Worm (Caenorhabditis elegans) whole organism, late embryonic: ENCODE measurements around the gene Y39E4A.1.

Experiments
- C38D4.7 ChIP-seq: fragments of 200-800 bp; sonication (Bioruptor generic); optimal IDR thresholded peaks from 2 replicates; lab custom pipeline; 2018; ENCODE audit warnings: mild to moderate bottlenecking, missing genetic modification characterization, moderate library complexity, missing compliant biosample characterization
- K02D7.2 ChIP-seq: sonication (generic microtip); optimal IDR thresholded peaks from 2 replicates; lab custom pipeline; 2017; ENCODE audit warnings: mild to moderate bottlenecking, missing genetic modification characterization, missing compliant biosample characterization
- ahr-1 ChIP-seq: sonication (generic microtip); optimal IDR thresholded peaks from 2 replicates; lab custom pipeline; 2016; ENCODE audit warnings: missing genetic modification characterization, missing compliant biosample characterization
- ama-1 ChIP-seq: fragments of 150-350 bp; optimal IDR thresholded peaks from 2 replicates; lab custom pipeline; 2014
- ceh-14 ChIP-seq: sonication (generic microtip); optimal IDR thresholded peaks from 2 replicates; lab custom pipeline; 2016; ENCODE audit warnings: missing genotype, missing genetic modification characterization, missing compliant biosample characterization
- ceh-19 ChIP-seq: fragments of 200-800 bp; sonication (Bioruptor generic); optimal IDR thresholded peaks from 2 replicates; lab custom pipeline; 2018; ENCODE audit warnings: mild to moderate bottlenecking, missing genetic modification characterization, missing compliant biosample characterization
- ceh-30 ChIP-seq: fragments of 150-350 bp; optimal IDR thresholded peaks from 2 replicates; lab custom pipeline; 2014; ENCODE audit warnings: missing biosample characterization, missing genetic modification characterization
- ceh-31 ChIP-seq: sonication (generic microtip); optimal IDR thresholded peaks from 2 replicates; lab custom pipeline; 2016; ENCODE audit warnings: missing genetic modification characterization, missing compliant biosample characterization
- ceh-34 ChIP-seq: sonication (generic microtip); optimal IDR thresholded peaks from 2 replicates; lab custom pipeline; 2016; ENCODE audit warnings: mild to moderate bottlenecking, missing genetic modification characterization, missing compliant biosample characterization
- ceh-45 ChIP-seq: fragments of 200-800 bp; sonication (Bioruptor generic); IDR thresholded peaks from 2 replicates; pipeline ENCODE4 v1.3.6; 2022; ENCODE audit warnings: missing genetic modification reagents, missing genetic modification characterization, missing compliant biosample characterization
- ceh-48 ChIP-seq: sonication (generic microtip); optimal IDR thresholded peaks from 2 replicates; lab custom pipeline; 2016; ENCODE audit warnings: missing genetic modification characterization, inconsistent platforms, missing compliant biosample characterization
- ceh-6 ChIP-seq: fragments of 200-800 bp; sonication (Bioruptor generic); optimal IDR thresholded peaks from 2 replicates; lab custom pipeline; 2018; ENCODE audit warnings: mild to moderate bottlenecking, missing genetic modification characterization, missing compliant biosample characterization
- ceh-9 ChIP-seq: sonication (generic microtip); optimal IDR thresholded peaks from 2 replicates; lab custom pipeline; 2016; ENCODE audit warnings: mild to moderate bottlenecking, missing genetic modification characterization, inconsistent platforms, missing compliant biosample characterization
- che-1 ChIP-seq: sonication (generic microtip); optimal IDR thresholded peaks from 2 replicates; lab custom pipeline; 2016; ENCODE audit warnings: mild to moderate bottlenecking, missing genetic modification characterization, missing compliant biosample characterization
- dmd-4 ChIP-seq: sonication (generic microtip); optimal IDR thresholded peaks from 2 replicates; lab custom pipeline; 2016; ENCODE audit warnings: borderline replicate concordance, missing genetic modification characterization, missing compliant biosample characterization
- dve-1 ChIP-seq: sonication (generic microtip); optimal IDR thresholded peaks from 2 replicates; lab custom pipeline; 2017; ENCODE audit warnings: antibody characterized with exemption, mild to moderate bottlenecking, missing genetic modification characterization, missing compliant biosample characterization
- elt-2 ChIP-seq: sonication (generic microtip); optimal IDR thresholded peaks from 2 replicates; lab custom pipeline; 2016; ENCODE audit warnings: missing genetic modification reagents, missing genetic modification characterization, missing compliant biosample characterization
- hlh-13 ChIP-seq: fragments of 200-800 bp; sonication (Bioruptor generic); optimal IDR thresholded peaks from 2 replicates; lab custom pipeline; 2018; ENCODE audit warnings: mild to moderate bottlenecking, missing genetic modification characterization, missing compliant biosample characterization
- hlh-30 ChIP-seq: sonication (generic microtip); optimal IDR thresholded peaks from 2 replicates; lab custom pipeline; 2017; ENCODE audit warnings: antibody characterized with exemption, missing genetic modification characterization, missing compliant biosample characterization; ENCODE audit not compliant: insufficient read depth
- hlh-6 ChIP-seq: sonication (generic microtip); optimal IDR thresholded peaks from 2 replicates; lab custom pipeline; 2016; ENCODE audit warnings: missing genotype, missing genetic modification characterization, missing compliant biosample characterization
- hlh-8 ChIP-seq: sonication (generic microtip); optimal IDR thresholded peaks from 2 replicates; lab custom pipeline; 2016; ENCODE audit warnings: missing genotype, missing genetic modification characterization, missing compliant biosample characterization
- lim-6 ChIP-seq: sonication (generic microtip); optimal IDR thresholded peaks from 2 replicates; lab custom pipeline; 2016; ENCODE audit warnings: missing genetic modification characterization, missing compliant biosample characterization
- lin-11 ChIP-seq: fragments of 200-800 bp; sonication (Bioruptor generic); optimal IDR thresholded peaks from 2 replicates; lab custom pipeline; 2018; ENCODE audit warnings: mild to moderate bottlenecking, missing genetic modification characterization, missing compliant biosample characterization
- nfya-1 ChIP-seq: sonication (generic microtip); optimal IDR thresholded peaks from 2 replicates; lab custom pipeline; 2017; ENCODE audit warnings: missing genetic modification characterization, mild to moderate bottlenecking, missing compliant biosample characterization, antibody characterized with exemption, moderate library complexity
- nhr-232 ChIP-seq: sonication (generic microtip); optimal IDR thresholded peaks from 2 replicates; lab custom pipeline; 2016; ENCODE audit warnings: missing genetic modification characterization, missing compliant biosample characterization
- npax-4 ChIP-seq: sonication (generic microtip); optimal IDR thresholded peaks from 2 replicates; lab custom pipeline; 2016; ENCODE audit warnings: missing genetic modification characterization, missing compliant biosample characterization
- pag-3 ChIP-seq: sonication (generic microtip); optimal IDR thresholded peaks from 2 replicates; lab custom pipeline; 2016; ENCODE audit warnings: missing compliant biosample characterization, missing genetic modification characterization, borderline replicate concordance
- pax-1 ChIP-seq: fragments of 150-350 bp; optimal IDR thresholded peaks from 2 replicates; lab custom pipeline; 2014; ENCODE audit warnings: missing biosample characterization, missing genetic modification characterization
- pha-4 ChIP-seq: fragments of 150-350 bp; optimal IDR thresholded peaks from 2 replicates; lab custom pipeline; 2018; ENCODE audit warnings: missing biosample characterization, missing genetic modification reagents, missing genetic modification characterization
- pros-1 ChIP-seq: fragments of 150-350 bp; optimal IDR thresholded peaks from 2 replicates; lab custom pipeline; 2014; ENCODE audit warnings: missing biosample characterization, missing genetic modification reagents, missing genetic modification characterization
- rnt-1 ChIP-seq: sonication (generic microtip); optimal IDR thresholded peaks from 2 replicates; lab custom pipeline; 2016; ENCODE audit warnings: missing genetic modification characterization, missing compliant biosample characterization
- sdc-2 ChIP-seq: sonication (generic microtip); optimal IDR thresholded peaks from 2 replicates; lab custom pipeline; 2016; ENCODE audit warnings: missing genotype, missing genetic modification characterization, missing compliant biosample characterization
- syd-9 ChIP-seq: sonication (generic microtip); optimal IDR thresholded peaks from 2 replicates; lab custom pipeline; 2016; ENCODE audit warnings: mild to moderate bottlenecking, missing genetic modification characterization, moderate library complexity, missing compliant biosample characterization
- tbx-2 ChIP-seq: sonication (generic microtip); optimal IDR thresholded peaks from 2 replicates; lab custom pipeline; 2016; ENCODE audit warnings: missing genetic modification characterization, missing compliant biosample characterization
- tbx-7 ChIP-seq: sonication (generic microtip); optimal IDR thresholded peaks from 2 replicates; lab custom pipeline; 2016; ENCODE audit warnings: missing genotype, missing genetic modification characterization, missing compliant biosample characterization
- ttx-3 ChIP-seq: sonication (generic microtip); optimal IDR thresholded peaks from 2 replicates; lab custom pipeline; 2016; ENCODE audit warnings: missing genetic modification reagents, missing genetic modification characterization, missing compliant biosample characterization
- unc-3 ChIP-seq, 2 experiments: fragments of 200-800 bp in 1 of 2; sonication (Bioruptor generic) in 1 of 2; sonication (generic microtip) in 1 of 2; conservative IDR thresholded peaks in 1 of 2; optimal IDR thresholded peaks in 1 of 2; 2 replicates each; pipeline versions ENCODE4 v1.3.6 to Lab custom; 2016 to 2022; ENCODE audit warnings: missing compliant biosample characterization in 2 of 2, missing genetic modification characterization in 2 of 2, missing genetic modification reagents in 1 of 2
- unc-42 ChIP-seq: sonication (generic microtip); optimal IDR thresholded peaks from 2 replicates; lab custom pipeline; 2016; ENCODE audit warnings: missing genotype, missing genetic modification characterization, missing compliant biosample characterization
- unc-55 ChIP-seq: sonication (generic microtip); optimal IDR thresholded peaks from 2 replicates; lab custom pipeline; 2017; ENCODE audit warnings: missing biosample characterization, missing genetic modification reagents, missing genetic modification characterization
- ztf-16 ChIP-seq: sonication (generic microtip); optimal IDR thresholded peaks from 2 replicates; lab custom pipeline; 2017; ENCODE audit warnings: missing genetic modification characterization, missing compliant biosample characterization

Gene Y39E4A.1

ce11 chrIII:12978473-12979174 is 27.4 kb downstream of the Y39E4A.1 start, which contains the start of the genes ubq-2 and frg-1:
TSS of gene ubq-2 (minus strand) at chrIII:12978523.
TSS of gene frg-1 (plus strand) at chrIII:12979162.
- TF ChIP-seq ceh-9 (tag; lab: Kevin White, UChicago) = no peak
- no peak for TF ChIP-seq che-1 (tag; lab: Kevin White, UChicago)
- TF ChIP-seq pag-3 = no peak
- TF ChIP-seq ceh-48 = peak; percentile 56
- no peak for TF ChIP-seq hlh-6 (tag; lab: Kevin White, UChicago)
- no peak for TF ChIP-seq pha-4 (tag; lab: Kevin White, UChicago)
- no peak for TF ChIP-seq unc-3 (GFP tag; conservative IDR thresholded peaks at IDR 0.05; lab: Robert Waterston, UW)
- TF ChIP-seq unc-3 (tag; optimal IDR thresholded peaks at IDR 0.05; lab: Kevin White, UChicago) = no peak
- TF ChIP-seq nfya-1 (tag; lab: Kevin White, UChicago) = peak; percentile 92
- no peak for TF ChIP-seq unc-42 (tag; lab: Kevin White, UChicago)
- no peak for TF ChIP-seq hlh-8 (tag; lab: Kevin White, UChicago)
- TF ChIP-seq ceh-34 = peak; percentile 0
- TF ChIP-seq ama-1 (lab: Kevin White, UChicago) = no peak
- peak; percentile 17 for TF ChIP-seq elt-2
- TF ChIP-seq ceh-31 (tag; lab: Kevin White, UChicago) = peak; percentile 29
- peak; percentile 6 for TF ChIP-seq tbx-2
- TF ChIP-seq pax-1 (tag; lab: Kevin White, UChicago) = no peak
- TF ChIP-seq dve-1 (tag; lab: Kevin White, UChicago) = peak; percentile 2
- TF ChIP-seq rnt-1 (tag; lab: Kevin White, UChicago) = no peak
- TF ChIP-seq hlh-13 = no peak
- TF ChIP-seq K02D7.2 = no peak
- TF ChIP-seq C38D4.7 (GFP tag; lab: Kevin White, UChicago) = no peak

ce11 chrIII:12980770-12981169 is 29.6 kb downstream of the Y39E4A.1 start, which contains the start of gene ZK1010.4:
TSS of gene ZK1010.4 (plus strand) at chrIII:12981070.
- no peak for TF ChIP-seq syd-9 (tag; lab: Kevin White, UChicago)
- no peak for TF ChIP-seq hlh-8 (tag; lab: Kevin White, UChicago)
- TF ChIP-seq ttx-3 (tag; lab: Kevin White, UChicago) = no peak
- no peak for TF ChIP-seq lin-11 (tag; lab: Kevin White, UChicago)
- no peak for TF ChIP-seq unc-55 (GFP tag; lab: Kevin White, UChicago)
- TF ChIP-seq nhr-232 (tag; lab: Kevin White, UChicago) = no peak
- TF ChIP-seq ceh-30 (tag; lab: Kevin White, UChicago) = no peak
- no peak for TF ChIP-seq ceh-19 (GFP tag; lab: Kevin White, UChicago)
- no peak for TF ChIP-seq ceh-14 (tag; lab: Kevin White, UChicago)
- no peak for TF ChIP-seq ceh-45 (GFP tag; lab: Robert Waterston, UW)
- TF ChIP-seq ztf-16 = no peak
- no peak for TF ChIP-seq hlh-30 (tag; lab: Kevin White, UChicago)

- TF ChIP-seq dmd-4 (tag; lab: Kevin White, UChicago) (no peak), pag-3 (no peak), sdc-2 (tag; lab: Kevin White, UChicago) (no peak), lin-11 (tag; lab: Kevin White, UChicago) (no peak), ttx-3 (tag; lab: Kevin White, UChicago) (no peak)
Measured at ce11 chrIII:12987418-12987817, 36.2 kb downstream of the Y39E4A.1 start, which contains the start of gene ZK1010.5. TSS of gene ZK1010.5 (minus strand) at chrIII:12987518.

- no peak for TF ChIP-seq tbx-7 (tag; lab: Kevin White, UChicago)
- no peak for TF ChIP-seq rnt-1 (tag; lab: Kevin White, UChicago)
- TF ChIP-seq ceh-6 (GFP tag; lab: Kevin White, UChicago) = no peak
- TF ChIP-seq K02D7.2 = no peak
- TF ChIP-seq ahr-1 (tag; lab: Kevin White, UChicago) = no peak
- TF ChIP-seq tbx-2 = no peak
- TF ChIP-seq unc-3 (GFP tag; conservative IDR thresholded peaks at IDR 0.05; lab: Robert Waterston, UW) = no peak
- no peak for TF ChIP-seq unc-3 (tag; optimal IDR thresholded peaks at IDR 0.05; lab: Kevin White, UChicago)
- no peak for TF ChIP-seq npax-4 (tag; lab: Kevin White, UChicago)
- no peak for TF ChIP-seq pros-1
- TF ChIP-seq lim-6 = no peak
- TF ChIP-seq unc-55 (GFP tag; lab: Kevin White, UChicago) = no peak
- TF ChIP-seq, all 69 proteins: peak for 0
Measured at ce11 chrIII:12990997-12991396, 39.8 kb downstream of the Y39E4A.1 start, which contains the start of gene ZK1010.12. TSS of gene ZK1010.12 (plus strand) at chrIII:12991297.
